Worm (Caenorhabditis elegans) whole organism, L4/young adult: ENCODE data around the gene Y57G11C.51.

Experiments
- W03F9.2 ChIP-seq: fragments of 150-350 bp; optimal IDR thresholded peaks from 2 replicates; lab custom pipeline; 2014; ENCODE audit warnings: missing biosample characterization, missing genetic modification characterization
- him-1 ChIP-seq: sonication (generic microtip); optimal IDR thresholded peaks from 2 replicates; lab custom pipeline; 2016; ENCODE audit warnings: missing genotype, missing genetic modification reagents, missing genetic modification characterization, missing compliant biosample characterization

- TF ChIP-seq W03F9.2, result no peak
- TF ChIP-seq him-1, result no peak
Measured at ce11 chrIV:14769218-14769835, 5.0 kb downstream of the Y57G11C.51 start, which contains the start of gene Y57G11C.43.
